Fruit fly (Drosophila melanogaster) whole organism: Measurements from ENCODE around the gene Irbp.

Experiments used
- CG8478 ChIP-seq: fragments of >200 bp; optimal IDR thresholded peaks from 2 replicates; lab custom pipeline; 2018; ENCODE audit warnings: inconsistent platforms
- Dll ChIP-seq: fragments of >200 bp; optimal IDR thresholded peaks from 2 replicates; lab custom pipeline; 2017
- EcR ChIP-seq, 2 experiments: fragments of >200 bp; optimal IDR thresholded peaks; 2 replicates each; lab custom pipeline; 2017; ENCODE audit warnings: missing biosample characterization in 2 of 2, missing genetic modification characterization in 2 of 2, missing genetic modification reagents in 2 of 2
- pan ChIP-seq: fragments of >200 bp; optimal IDR thresholded peaks from 2 replicates; lab custom pipeline; 2017
- psq ChIP-seq: fragments of >200 bp; optimal IDR thresholded peaks from 2 replicates; lab custom pipeline; 2017
- usp ChIP-seq: fragments of >200 bp; optimal IDR thresholded peaks from 2 replicates; lab custom pipeline; 2017; ENCODE audit warnings: missing biosample characterization, missing genetic modification characterization, mixed read lengths

dm6 chr3R:11418568-11418967 lies 8.7 kb downstream of the Irbp start, which contains the start of the genes bumpel and CG45676:
- TF ChIP-seq pan (lab: Kevin White, UChicago) (no peak), psq (lab: Kevin White, UChicago) (no peak), EcR (GFP tag; optimal IDR thresholded peaks at IDR 0.05; lab: Kevin White, UChicago) (no peak), usp (no peak), CG8478 (lab: Kevin White, UChicago) (no peak), Dll (lab: Kevin White, UChicago) (no peak)
